Worm (Caenorhabditis elegans) whole organism, young adult: ENCODE measurements around the gene ints-7.

ENCODE experiments used
- D2030.7 ChIP-seq: fragments of 200-800 bp; sonication (Bioruptor generic); IDR thresholded peaks from 2 replicates; pipeline ENCODE4 v1.3.6; 2022; ENCODE audit warnings: missing genetic modification reagents, missing genetic modification characterization, missing compliant biosample characterization
- F23B12.7 ChIP-seq: sonication (generic microtip); optimal IDR thresholded peaks from 2 replicates; lab custom pipeline; 2017; ENCODE audit warnings: missing genetic modification characterization, mild to moderate bottlenecking, missing compliant biosample characterization, antibody characterized with exemption, moderate library complexity; ENCODE audit not compliant: insufficient read depth
- F33H1.4 ChIP-seq: fragments of 200-800 bp; sonication (Bioruptor generic); IDR thresholded peaks from 2 replicates; pipeline ENCODE4 v1.3.6; 2022; ENCODE audit warnings: missing genetic modification reagents, missing genetic modification characterization, missing compliant biosample characterization
- F57C9.4 ChIP-seq: sonication (generic microtip); optimal IDR thresholded peaks from 2 replicates; lab custom pipeline; 2017; ENCODE audit warnings: mild to moderate bottlenecking, missing genetic modification characterization, missing compliant biosample characterization
- T26A5.8 ChIP-seq: sonication (generic microtip); optimal IDR thresholded peaks from 2 replicates; lab custom pipeline; 2016; ENCODE audit warnings: missing genetic modification characterization, missing compliant biosample characterization
- Y79H2A.3 ChIP-seq: fragments of 200-800 bp; sonication (Bioruptor generic); conservative IDR thresholded peaks from 2 replicates; pipeline ENCODE4 v1.3.6; 2022; ENCODE audit warnings: missing genetic modification reagents, missing genetic modification characterization, missing compliant biosample characterization
- ZK185.1 ChIP-seq: sonication (generic microtip); optimal IDR thresholded peaks from 2 replicates; lab custom pipeline; 2016; ENCODE audit warnings: mild to moderate bottlenecking, missing genetic modification characterization, missing compliant biosample characterization; ENCODE audit not compliant: poor library complexity, severe bottlenecking
- atf-7 ChIP-seq: sonication (generic microtip); optimal IDR thresholded peaks from 2 replicates; lab custom pipeline; 2017; ENCODE audit warnings: mild to moderate bottlenecking, missing genetic modification characterization, missing compliant biosample characterization
- athp-1 ChIP-seq: sonication (generic microtip); optimal IDR thresholded peaks from 2 replicates; lab custom pipeline; 2017; ENCODE audit warnings: mild to moderate bottlenecking, missing genetic modification characterization, missing compliant biosample characterization
- attf-6 ChIP-seq: fragments of 200-800 bp; sonication (Bioruptor generic); IDR thresholded peaks from 2 replicates; pipeline ENCODE4 v1.3.6; 2022; ENCODE audit warnings: missing genetic modification reagents, missing genetic modification characterization, missing compliant biosample characterization
- bed-1 ChIP-seq: fragments of 200-800 bp; sonication (Bioruptor generic); IDR thresholded peaks from 2 replicates; pipeline ENCODE4 v1.3.6; 2022; ENCODE audit warnings: missing genetic modification reagents, missing genetic modification characterization, missing compliant biosample characterization
- ceh-100 ChIP-seq: fragments of 200-800 bp; sonication (Bioruptor generic); IDR thresholded peaks from 2 replicates; pipeline ENCODE4 v1.3.6; 2022; ENCODE audit warnings: missing genetic modification reagents, missing genetic modification characterization, missing compliant biosample characterization
- ceh-91 ChIP-seq: fragments of 200-800 bp; sonication (Bioruptor generic); IDR thresholded peaks from 2 replicates; pipeline ENCODE4 v1.3.6; 2022; ENCODE audit warnings: missing genetic modification reagents, missing genetic modification characterization, missing compliant biosample characterization
- die-1 ChIP-seq: sonication (generic microtip); optimal IDR thresholded peaks from 2 replicates; lab custom pipeline; 2016; ENCODE audit warnings: missing genotype, mild to moderate bottlenecking, missing genetic modification characterization, missing compliant biosample characterization
- dox-1 ChIP-seq: fragments of 200-800 bp; sonication (Bioruptor generic); IDR thresholded peaks from 2 replicates; pipeline ENCODE4 v1.3.6; 2022; ENCODE audit warnings: missing genetic modification reagents, missing genetic modification characterization, missing compliant biosample characterization
- egl-18 ChIP-seq: fragments of 200-800 bp; sonication (Bioruptor generic); IDR thresholded peaks from 2 replicates; pipeline ENCODE4 v1.3.6; 2022; ENCODE audit warnings: missing genetic modification reagents, missing genetic modification characterization, missing compliant biosample characterization
- ets-4 ChIP-seq: fragments of 200-800 bp; sonication (Bioruptor generic); optimal IDR thresholded peaks from 2 replicates; lab custom pipeline; 2018; ENCODE audit warnings: mild to moderate bottlenecking, missing genetic modification characterization, missing compliant biosample characterization
- hmg-1.2 ChIP-seq: fragments of 200-800 bp; sonication (Bioruptor generic); IDR thresholded peaks from 2 replicates; pipeline ENCODE4 v1.3.6; 2022; ENCODE audit warnings: missing genetic modification reagents, missing genetic modification characterization, missing compliant biosample characterization
- hmg-20 ChIP-seq: fragments of 200-800 bp; sonication (Bioruptor generic); IDR thresholded peaks from 2 replicates; pipeline ENCODE4 v1.3.6; 2022; ENCODE audit warnings: missing genetic modification reagents, missing genetic modification characterization, missing compliant biosample characterization
- hrde-1 ChIP-seq: sonication (generic microtip); optimal IDR thresholded peaks from 2 replicates; lab custom pipeline; 2016; ENCODE audit warnings: missing genetic modification characterization, mild to moderate bottlenecking, missing compliant biosample characterization, moderate library complexity, missing genotype, missing genetic modification reagents, borderline replicate concordance
- hsf-1 ChIP-seq: fragments of 200-800 bp; sonication (Bioruptor generic); IDR thresholded peaks from 2 replicates; pipeline ENCODE4 v1.3.6; 2022; ENCODE audit warnings: missing genetic modification reagents, missing genetic modification characterization, missing compliant biosample characterization
- lin-26 ChIP-seq: fragments of 200-800 bp; sonication (Bioruptor generic); IDR thresholded peaks from 2 replicates; pipeline ENCODE4 v1.3.6; 2022; ENCODE audit warnings: missing genetic modification reagents, missing genetic modification characterization, missing compliant biosample characterization
- lin-40 ChIP-seq: sonication (generic microtip); optimal IDR thresholded peaks from 2 replicates; lab custom pipeline; 2016; ENCODE audit warnings: missing genetic modification characterization, mild to moderate bottlenecking, missing compliant biosample characterization, missing genotype, missing genetic modification reagents
- madf-10 ChIP-seq: sonication (generic microtip); optimal IDR thresholded peaks from 2 replicates; lab custom pipeline; 2016; ENCODE audit warnings: mild to moderate bottlenecking, missing genetic modification characterization, missing compliant biosample characterization
- madf-6 ChIP-seq: fragments of 200-800 bp; sonication (Bioruptor generic); IDR thresholded peaks from 2 replicates; pipeline ENCODE4 v1.3.6; 2022; ENCODE audit warnings: missing genetic modification reagents, missing genetic modification characterization, missing compliant biosample characterization
- mcd-1 ChIP-seq: fragments of 200-800 bp; sonication (Bioruptor generic); IDR thresholded peaks from 2 replicates; pipeline ENCODE4 v1.3.6; 2022; ENCODE audit warnings: missing genetic modification reagents, missing genetic modification characterization, missing compliant biosample characterization
- mxl-1 ChIP-seq: sonication (generic microtip); optimal IDR thresholded peaks from 2 replicates; lab custom pipeline; 2016; ENCODE audit warnings: missing genetic modification characterization, missing compliant biosample characterization
- nhr-80 ChIP-seq: sonication (generic microtip); optimal IDR thresholded peaks from 2 replicates; lab custom pipeline; 2016; ENCODE audit warnings: missing genetic modification characterization, missing compliant biosample characterization
- pbrm-1 ChIP-seq: fragments of 200-800 bp; sonication (Bioruptor generic); IDR thresholded peaks from 2 replicates; pipeline ENCODE4 v1.3.6; 2022; ENCODE audit warnings: missing genetic modification reagents, missing genetic modification characterization, missing compliant biosample characterization
- rcor-1 ChIP-seq: fragments of 200-800 bp; sonication (Bioruptor generic); IDR thresholded peaks from 2 replicates; pipeline ENCODE4 v1.3.6; 2022; ENCODE audit warnings: missing genetic modification reagents, missing genetic modification characterization, missing compliant biosample characterization
- rec-8 ChIP-seq, 2 experiments: sonication (generic microtip); optimal IDR thresholded peaks; 2 replicates each; lab custom pipeline; 2016; ENCODE audit warnings: mild to moderate bottlenecking in 2 of 2, missing genetic modification characterization in 2 of 2, missing genetic modification reagents in 2 of 2, missing genotype in 2 of 2, missing biosample characterization in 1 of 2, missing compliant biosample characterization in 1 of 2, moderate library complexity in 1 of 2
- snpc-1.1 ChIP-seq: sonication (generic microtip); optimal IDR thresholded peaks from 2 replicates; lab custom pipeline; 2017; ENCODE audit warnings: missing genetic modification characterization, mild to moderate bottlenecking, missing compliant biosample characterization, antibody characterized with exemption, moderate library complexity, missing genotype, missing genetic modification reagents; ENCODE audit not compliant: insufficient read depth
- snpc-1.3 ChIP-seq: sonication (generic microtip); optimal IDR thresholded peaks from 2 replicates; lab custom pipeline; 2017; ENCODE audit warnings: missing genetic modification characterization, mild to moderate bottlenecking, missing compliant biosample characterization, antibody characterized with exemption, moderate library complexity, missing genotype, missing genetic modification reagents; ENCODE audit not compliant: insufficient read depth
- snpc-4 ChIP-seq, 5 experiments: fragments of 150-350 bp in 1 of 5; sonication (generic microtip) in 4 of 5; optimal IDR thresholded peaks; 2 replicates each; lab custom pipeline; 2014 to 2018; ENCODE audit warnings: missing genetic modification characterization in 5 of 5, missing biosample characterization in 3 of 5, antibody characterized with exemption in 2 of 5, mild to moderate bottlenecking in 2 of 5, missing compliant biosample characterization in 2 of 5, missing genotype in 2 of 5, moderate library complexity in 2 of 5, missing genetic modification reagents in 1 of 5
- somi-1 ChIP-seq: fragments of 200-800 bp; sonication (Bioruptor generic); optimal IDR thresholded peaks from 2 replicates; lab custom pipeline; 2018; ENCODE audit warnings: mild to moderate bottlenecking, missing genetic modification characterization, missing compliant biosample characterization
- sptf-2 ChIP-seq: fragments of 200-800 bp; sonication (Bioruptor generic); optimal IDR thresholded peaks from 2 replicates; lab custom pipeline; 2018; ENCODE audit warnings: mild to moderate bottlenecking, missing genetic modification characterization, missing compliant biosample characterization
- tbp1 ChIP-seq: fragments of 200-800 bp; sonication (Bioruptor generic); optimal IDR thresholded peaks from 2 replicates; lab custom pipeline; 2018; ENCODE audit warnings: mild to moderate bottlenecking, missing genetic modification characterization, missing compliant biosample characterization
- tlf-1 ChIP-seq: fragments of 200-800 bp; sonication (Bioruptor generic); optimal IDR thresholded peaks from 2 replicates; lab custom pipeline; 2018; ENCODE audit warnings: mild to moderate bottlenecking, missing genetic modification characterization, missing compliant biosample characterization
- unc-62 ChIP-seq: fragments of 150-350 bp; optimal IDR thresholded peaks from 2 replicates; lab custom pipeline; 2014; ENCODE audit warnings: missing biosample characterization, missing genetic modification reagents, missing genetic modification characterization
- xnd-1 ChIP-seq: sonication (generic microtip); optimal IDR thresholded peaks from 2 replicates; lab custom pipeline; 2016; ENCODE audit warnings: missing genotype, missing genetic modification reagents, missing genetic modification characterization, missing compliant biosample characterization
- ztf-18 ChIP-seq: sonication (generic microtip); optimal IDR thresholded peaks from 2 replicates; lab custom pipeline; 2016; ENCODE audit warnings: missing genotype, mild to moderate bottlenecking, missing genetic modification characterization, missing compliant biosample characterization
- ztf-28 ChIP-seq: fragments of 200-800 bp; sonication (Bioruptor generic); IDR thresholded peaks from 2 replicates; pipeline ENCODE4 v1.3.6; 2022; ENCODE audit warnings: missing genetic modification reagents, missing genetic modification characterization, missing compliant biosample characterization

The ints-7 gene

ce11 chrII:11595368-11595996, 12.8 kb downstream of the ints-7 start, which contains the start of gene gfat-1 (continued):
- TF ChIP-seq T26A5.8 (tag; lab: Kevin White, UChicago) (no peak), mxl-1 (no peak), hsf-1 (GFP tag; lab: Robert Waterston, UW) (no peak), lin-26 (no peak), athp-1 (tag; lab: Kevin White, UChicago) (no peak), mcd-1 (GFP tag; lab: Robert Waterston, UW) (peak; percentile 39), F57C9.4 (tag; lab: Kevin White, UChicago) (no peak), nhr-80 (tag; lab: Kevin White, UChicago) (no peak), bed-1 (GFP tag; lab: Robert Waterston, UW) (no peak), F23B12.7 (tag; lab: Kevin White, UChicago) (no peak), hmg-1.2 (GFP tag; lab: Robert Waterston, UW) (peak; percentile 45; the same call in 1 of the 2 replicates), unc-62 (GFP tag; lab: Kevin White, UChicago) (no peak), ZK185.1 (tag; lab: Kevin White, UChicago) (no peak), atf-7 (tag; lab: Kevin White, UChicago) (no peak), pbrm-1 (GFP tag; lab: Robert Waterston, UW) (no peak)

- no peak for TF ChIP-seq lin-40
- TF ChIP-seq ets-4 (GFP tag; lab: Kevin White, UChicago): no peak
- peak; percentile 83 for TF ChIP-seq F33H1.4 (GFP tag; lab: Robert Waterston, UW)
- peak; percentile 57; the same call in 1 of the 2 replicates for TF ChIP-seq mcd-1 (GFP tag; lab: Robert Waterston, UW)
- peak; percentile 96 for TF ChIP-seq madf-6 (GFP tag; lab: Robert Waterston, UW)
- TF ChIP-seq attf-6: peak; percentile 44; the same call in 1 of the 2 replicates
- no peak for TF ChIP-seq madf-10 (tag; lab: Kevin White, UChicago)
- peak; percentile 65 for TF ChIP-seq tlf-1 (GFP tag; lab: Kevin White, UChicago)
- peak; percentile 92 for TF ChIP-seq hsf-1 (GFP tag; lab: Robert Waterston, UW)
- no peak for TF ChIP-seq somi-1 (GFP tag; lab: Kevin White, UChicago)
- peak; percentile 32 for TF ChIP-seq ztf-18 (tag; lab: Kevin White, UChicago)
- 0 out of 2 replicates have a peak, but pooled peaks have one; percentile 36 for TF ChIP-seq lin-26
- TF ChIP-seq dox-1: peak; percentile 70
- peak; percentile 76 for TF ChIP-seq D2030.7 (GFP tag; lab: Robert Waterston, UW)
- peak; percentile 11 for TF ChIP-seq tbp1 (GFP tag; lab: Kevin White, UChicago)
- no peak for TF ChIP-seq ztf-28 (GFP tag; lab: Robert Waterston, UW)
- peak; percentile 52; the same call in 1 of the 2 replicates for TF ChIP-seq ceh-100
- peak; percentile 75 for TF ChIP-seq xnd-1 (tag; lab: Kevin White, UChicago)
- 0 out of 2 replicates have a peak, but pooled peaks have one; percentile 59 for TF ChIP-seq Y79H2A.3 (GFP tag; lab: Robert Waterston, UW)
- TF ChIP-seq snpc-1.3 (tag; lab: Kevin White, UChicago): peak; percentile 7
- TF ChIP-seq sptf-2 (GFP tag; lab: Kevin White, UChicago): no peak
- TF ChIP-seq hmg-20: peak; percentile 54; the same call in 1 of the 2 replicates
- TF ChIP-seq ceh-91 (GFP tag; lab: Robert Waterston, UW): peak; percentile 21; the same call in 1 of the 2 replicates
- peak; percentile 62 for TF ChIP-seq hrde-1
- no peak for TF ChIP-seq snpc-4 (GFP tag; optimal IDR thresholded peaks at IDR 0.05; lab: Kevin White, UChicago)
- TF ChIP-seq snpc-4 (tag; optimal IDR thresholded peaks at IDR 0.05; lab: Kevin White, UChicago): peak in 2 of 4 experiments; percentile 24 to 34
- TF ChIP-seq nhr-80 (tag; lab: Kevin White, UChicago): peak; percentile 49
- TF ChIP-seq rec-8 (tag; optimal IDR thresholded peaks at IDR 0.05; lab: Kevin White, UChicago): peak in 1 of 2 experiments; percentile 9
- no peak for TF ChIP-seq egl-18
- peak; percentile 11 for TF ChIP-seq die-1 (tag; lab: Kevin White, UChicago)
- peak; percentile 33; the same call in 1 of the 2 replicates for TF ChIP-seq rcor-1 (GFP tag; lab: Robert Waterston, UW)
- peak; percentile 69; the same call in 1 of the 2 replicates for TF ChIP-seq pbrm-1 (GFP tag; lab: Robert Waterston, UW)
- TF ChIP-seq snpc-1.1 (tag; lab: Kevin White, UChicago): no peak
Measured at ce11 chrII:11596157-11596740, 13.6 kb downstream of the ints-7 start.
